Worm (Caenorhabditis elegans) whole organism, L4 larva: ENCODE results near the gene irld-59.

Source experiments
- D1046.2 ChIP-seq: fragments of 200-800 bp; sonication (Bioruptor generic); IDR thresholded peaks from 2 replicates; pipeline ENCODE4 v1.3.6; 2022; ENCODE audit warnings: missing genetic modification characterization, missing compliant biosample characterization
- F26F4.8 ChIP-seq: fragments of 200-800 bp; sonication (Bioruptor generic); conservative IDR thresholded peaks from 2 replicates; pipeline ENCODE4 v1.3.6; 2022; ENCODE audit warnings: missing genetic modification characterization, missing compliant biosample characterization
- R02D3.7 ChIP-seq: fragments of 150-350 bp; sonication (generic microtip); optimal IDR thresholded peaks from 3 replicates; lab custom pipeline; 2014; ENCODE audit warnings: missing biosample characterization, missing genetic modification characterization
- T26A8.4 ChIP-seq: fragments of 200-800 bp; sonication (Bioruptor generic); IDR thresholded peaks from 2 replicates; pipeline ENCODE4 v1.3.6; 2022; ENCODE audit warnings: missing genetic modification characterization, missing compliant biosample characterization
- Y48G9A.11 ChIP-seq: fragments of 200-800 bp; sonication (Bioruptor generic); IDR thresholded peaks from 2 replicates; pipeline ENCODE4 v1.3.6; 2022; ENCODE audit warnings: missing genetic modification reagents, missing genetic modification characterization, missing compliant biosample characterization
- Y5F2A.4 ChIP-seq: fragments of 200-800 bp; sonication (Bioruptor generic); optimal IDR thresholded peaks from 2 replicates; lab custom pipeline; 2018; ENCODE audit warnings: mild to moderate bottlenecking, missing genetic modification characterization, missing compliant biosample characterization
- Y75B8A.6 ChIP-seq: fragments of 200-800 bp; sonication (Bioruptor generic); IDR thresholded peaks from 2 replicates; pipeline ENCODE4 v1.3.6; 2022; ENCODE audit warnings: missing genetic modification reagents, missing genetic modification characterization, missing compliant biosample characterization
- ZK546.5 ChIP-seq, 2 experiments: sonication (generic microtip); optimal IDR thresholded peaks; 2 replicates each; lab custom pipeline; 2017; ENCODE audit warnings: missing biosample characterization in 2 of 2, missing genetic modification characterization in 2 of 2
- aha-1 ChIP-seq: fragments of 150-350 bp; peaks from one replicate; lab custom pipeline; 2014; ENCODE audit warnings: missing biosample characterization, missing genetic modification characterization
- aly-2 ChIP-seq: sonication (generic microtip); optimal IDR thresholded peaks from 2 replicates; lab custom pipeline; 2018; ENCODE audit warnings: missing biosample characterization, missing genetic modification characterization
- ama-1 ChIP-seq: fragments of 150-350 bp; optimal IDR thresholded peaks from 2 replicates; lab custom pipeline; 2014; ENCODE audit warnings: inconsistent platforms, mixed read lengths
- arid-1 ChIP-seq: fragments of 200-800 bp; sonication (Bioruptor generic); conservative IDR thresholded peaks from 2 replicates; pipeline ENCODE4 v1.3.6; 2022; ENCODE audit warnings: missing genetic modification reagents, missing genetic modification characterization, missing compliant biosample characterization
- attf-4 ChIP-seq: sonication (generic microtip); optimal IDR thresholded peaks from 3 replicates; lab custom pipeline; 2017; ENCODE audit warnings: missing biosample characterization, missing genetic modification characterization
- ceh-44 ChIP-seq: fragments of 200-800 bp; sonication (Bioruptor generic); IDR thresholded peaks from 2 replicates; pipeline ENCODE4 v1.3.6; 2022; ENCODE audit warnings: missing genetic modification reagents, missing genetic modification characterization, missing compliant biosample characterization
- cey-2 ChIP-seq: sonication (generic microtip); optimal IDR thresholded peaks from 3 replicates; lab custom pipeline; 2017; ENCODE audit warnings: missing genetic modification characterization, mild to moderate bottlenecking, missing compliant biosample characterization, antibody characterized with exemption, borderline replicate concordance; ENCODE audit not compliant: insufficient read depth
- dmd-6 ChIP-seq: fragments of 200-800 bp; sonication (Bioruptor generic); IDR thresholded peaks from 2 replicates; pipeline ENCODE4 v1.3.6; 2022; ENCODE audit warnings: missing genetic modification reagents, missing genetic modification characterization, missing compliant biosample characterization
- dmd-8 ChIP-seq: fragments of 200-800 bp; sonication (Bioruptor generic); IDR thresholded peaks from 2 replicates; pipeline ENCODE4 v1.3.6; 2022; ENCODE audit warnings: missing genetic modification characterization, missing compliant biosample characterization
- dmd-9 ChIP-seq: fragments of 200-800 bp; sonication (Bioruptor generic); IDR thresholded peaks from 2 replicates; pipeline ENCODE4 v1.3.6; 2022; ENCODE audit warnings: missing genetic modification reagents, missing genetic modification characterization, missing compliant biosample characterization
- duxl-1 ChIP-seq: sonication (generic microtip); optimal IDR thresholded peaks from 2 replicates; lab custom pipeline; 2016; ENCODE audit warnings: mild to moderate bottlenecking, missing genetic modification characterization, moderate library complexity, missing compliant biosample characterization; ENCODE audit not compliant: poor library complexity
- dve-1 ChIP-seq: sonication (generic microtip); optimal IDR thresholded peaks from 2 replicates; lab custom pipeline; 2017; ENCODE audit warnings: antibody characterized with exemption, mild to moderate bottlenecking, missing genetic modification characterization, missing compliant biosample characterization; ENCODE audit not compliant: insufficient read depth
- fkh-10 ChIP-seq: fragments of 150-350 bp; optimal IDR thresholded peaks from 2 replicates; lab custom pipeline; 2014; ENCODE audit warnings: missing biosample characterization, missing genetic modification reagents, missing genetic modification characterization
- gei-8 ChIP-seq: fragments of 200-800 bp; sonication (Bioruptor generic); optimal IDR thresholded peaks from 2 replicates; lab custom pipeline; 2018; ENCODE audit warnings: mild to moderate bottlenecking, missing genetic modification characterization, missing compliant biosample characterization
- jun-1 ChIP-seq: fragments of 150-350 bp; optimal IDR thresholded peaks from 2 replicates; lab custom pipeline; 2014; ENCODE audit warnings: missing biosample characterization, missing genetic modification reagents, missing genetic modification characterization
- lin-13 ChIP-seq: fragments of 150-350 bp; optimal IDR thresholded peaks from 2 replicates; lab custom pipeline; 2014; ENCODE audit warnings: missing biosample characterization, missing genetic modification reagents, missing genetic modification characterization
- lin-38 ChIP-seq: fragments of 200-800 bp; sonication (Bioruptor generic); IDR thresholded peaks from 2 replicates; pipeline ENCODE4 v1.3.6; 2022; ENCODE audit warnings: missing genetic modification reagents, missing genetic modification characterization, missing compliant biosample characterization
- mxl-2 ChIP-seq: fragments of 200-800 bp; sonication (Bioruptor generic); conservative IDR thresholded peaks from 2 replicates; pipeline ENCODE4 v1.3.6; 2022; ENCODE audit warnings: missing genetic modification reagents, missing genetic modification characterization, missing compliant biosample characterization
- nhr-25 ChIP-seq: sonication (generic microtip); optimal IDR thresholded peaks from 2 replicates; lab custom pipeline; 2017; ENCODE audit warnings: missing genetic modification characterization, mild to moderate bottlenecking, missing compliant biosample characterization, antibody characterized with exemption, moderate library complexity, borderline replicate concordance; ENCODE audit not compliant: insufficient read depth
- nhr-28 ChIP-seq: fragments of 150-350 bp; optimal IDR thresholded peaks from 2 replicates; lab custom pipeline; 2014; ENCODE audit warnings: missing biosample characterization, missing genetic modification characterization
- nhr-41 ChIP-seq: fragments of 200-800 bp; sonication (Bioruptor generic); IDR thresholded peaks from 2 replicates; pipeline ENCODE4 v1.3.6; 2022; ENCODE audit warnings: missing genetic modification reagents, missing genetic modification characterization, missing compliant biosample characterization
- nhr-42 ChIP-seq: fragments of 200-800 bp; sonication (Bioruptor generic); IDR thresholded peaks from 2 replicates; pipeline ENCODE4 v1.3.6; 2022; ENCODE audit warnings: missing genetic modification characterization, missing compliant biosample characterization
- nhr-48 ChIP-seq: sonication (generic microtip); optimal IDR thresholded peaks from 2 replicates; lab custom pipeline; 2016; ENCODE audit warnings: mild to moderate bottlenecking, missing genetic modification characterization, missing compliant biosample characterization
- nhr-77 ChIP-seq: fragments of 150-350 bp; optimal IDR thresholded peaks from 2 replicates; lab custom pipeline; 2014; ENCODE audit warnings: missing biosample characterization, missing genetic modification characterization
- pqm-1 ChIP-seq: sonication (generic microtip); optimal IDR thresholded peaks from 2 replicates; lab custom pipeline; 2017; ENCODE audit warnings: missing biosample characterization, missing genetic modification characterization
- rbr-2 ChIP-seq: sonication (generic microtip); optimal IDR thresholded peaks from 2 replicates; lab custom pipeline; 2016; ENCODE audit warnings: missing genotype, missing genetic modification characterization, missing compliant biosample characterization
- saeg-2 ChIP-seq: fragments of 200-800 bp; sonication (Bioruptor generic); IDR thresholded peaks from 2 replicates; pipeline ENCODE4 v1.3.6; 2022; ENCODE audit warnings: missing genetic modification reagents, missing genetic modification characterization, missing compliant biosample characterization
- sdz-12 ChIP-seq: fragments of 200-800 bp; sonication (Bioruptor generic); optimal IDR thresholded peaks from 2 replicates; lab custom pipeline; 2018; ENCODE audit warnings: mild to moderate bottlenecking, missing genetic modification characterization, missing compliant biosample characterization
- skn-1 ChIP-seq: fragments of 150-350 bp; optimal IDR thresholded peaks from 2 replicates; lab custom pipeline; 2014; ENCODE audit warnings: missing biosample characterization, missing genetic modification characterization
- snpc-1.2 ChIP-seq: fragments of 200-800 bp; sonication (Bioruptor generic); IDR thresholded peaks from 2 replicates; pipeline ENCODE4 v1.3.6; 2022; ENCODE audit warnings: missing genetic modification reagents, missing genetic modification characterization, missing compliant biosample characterization
- snpc-4 ChIP-seq: fragments of 150-350 bp; optimal IDR thresholded peaks from 2 replicates; lab custom pipeline; 2014; ENCODE audit warnings: missing biosample characterization, missing genetic modification characterization
- tag-97 ChIP-seq: fragments of 200-800 bp; sonication (Bioruptor generic); IDR thresholded peaks from 2 replicates; pipeline ENCODE4 v1.3.6; 2022; ENCODE audit warnings: missing genetic modification characterization, missing compliant biosample characterization
- tra-1 ChIP-seq: fragments of 200-800 bp; sonication (Bioruptor generic); IDR thresholded peaks from 2 replicates; pipeline ENCODE4 v1.3.6; 2022; ENCODE audit warnings: missing genetic modification reagents, missing genetic modification characterization, missing compliant biosample characterization
- vab-7 ChIP-seq: fragments of 200-800 bp; sonication (Bioruptor generic); IDR thresholded peaks from 2 replicates; pipeline ENCODE4 v1.3.6; 2022; ENCODE audit warnings: missing genetic modification reagents, missing genetic modification characterization, missing compliant biosample characterization
- zag-1 ChIP-seq: fragments of 150-350 bp; optimal IDR thresholded peaks from 2 replicates; lab custom pipeline; 2014; ENCODE audit warnings: missing biosample characterization, missing genetic modification characterization
- zfp-2 ChIP-seq: sonication (generic microtip); optimal IDR thresholded peaks from 2 replicates; lab custom pipeline; 2016; ENCODE audit warnings: mild to moderate bottlenecking, missing genetic modification characterization, missing compliant biosample characterization
- zfp-3 ChIP-seq: fragments of 200-800 bp; sonication (Bioruptor generic); conservative IDR thresholded peaks from 2 replicates; pipeline ENCODE4 v1.3.6; 2022; ENCODE audit warnings: missing genetic modification reagents, missing genetic modification characterization, missing compliant biosample characterization
- zip-11 ChIP-seq: fragments of 200-800 bp; sonication (Bioruptor generic); IDR thresholded peaks from 2 replicates; pipeline ENCODE4 v1.3.6; 2022; ENCODE audit warnings: missing genetic modification characterization, missing compliant biosample characterization
- ztf-11 ChIP-seq: fragments of 150-350 bp; optimal IDR thresholded peaks from 2 replicates; lab custom pipeline; 2014; ENCODE audit warnings: missing biosample characterization, missing genetic modification characterization
- ztf-7 ChIP-seq: fragments of 150-350 bp; optimal IDR thresholded peaks from 2 replicates; lab custom pipeline; 2014; ENCODE audit warnings: missing biosample characterization, missing genetic modification characterization

irld-59 gene

ce11 chrIV:15378160-15378559 is 41.3 kb downstream of the irld-59 start, which contains the start of gene Y73F8A.20:
Y73F8A.20 (plus strand) TSS chrIV:15378460.
- TF ChIP-seq nhr-41 (no peak), vab-7 (GFP tag; lab: Robert Waterston, UW) (no peak), gei-8 (GFP tag; lab: Kevin White, UChicago) (no peak), zfp-2 (tag; lab: Kevin White, UChicago) (no peak), saeg-2 (GFP tag; lab: Robert Waterston, UW) (no peak), jun-1 (no peak), aly-2 (no peak), snpc-4 (no peak), ztf-11 (tag; lab: Kevin White, UChicago) (no peak), D1046.2 (GFP tag; lab: Robert Waterston, UW) (no peak), ama-1 (lab: Kevin White, UChicago) (no peak), ceh-44 (GFP tag; lab: Robert Waterston, UW) (no peak), dmd-6 (GFP tag; lab: Robert Waterston, UW) (no peak), zip-11 (GFP tag; lab: Robert Waterston, UW) (no peak), zag-1 (tag; lab: Kevin White, UChicago) (no peak), duxl-1 (tag; lab: Kevin White, UChicago) (no peak), rbr-2 (tag; lab: Kevin White, UChicago) (no peak)

ce11 chrIV:15381826-15382225 is 44.9 kb downstream of the irld-59 start:
- no peak for TF ChIP-seq attf-4 (tag; lab: Kevin White, UChicago)
- TF ChIP-seq snpc-1.2, result peak; percentile 81

ce11 chrIV:15382539-15382938 is 45.7 kb downstream of the irld-59 start:
- TF ChIP-seq aha-1 (tag; lab: Kevin White, UChicago) (peak; percentile 2), gei-8 (GFP tag; lab: Kevin White, UChicago) (no peak)
- TF ChIP-seq, all 104 proteins: peak for 1

ce11 chrIV:15385181-15385580 is 48.3 kb downstream of the irld-59 start:
- TF ChIP-seq mxl-2 (GFP tag; lab: Robert Waterston, UW) (no peak), tra-1 (GFP tag; lab: Robert Waterston, UW) (no peak), Y5F2A.4 (GFP tag; lab: Kevin White, UChicago) (no peak), F26F4.8 (GFP tag; lab: Robert Waterston, UW) (no peak), tag-97 (GFP tag; lab: Robert Waterston, UW) (no peak), sdz-12 (GFP tag; lab: Kevin White, UChicago) (no peak), zag-1 (tag; lab: Kevin White, UChicago) (no peak), aha-1 (tag; lab: Kevin White, UChicago) (no peak), pqm-1 (tag; lab: Kevin White, UChicago) (peak; percentile 57), lin-13 (GFP tag; lab: Kevin White, UChicago) (no peak), ZK546.5 (tag; optimal IDR thresholded peaks at IDR 0.05; lab: Kevin White, UChicago) (no peak), fkh-10 (GFP tag; lab: Kevin White, UChicago) (no peak), Y48G9A.11 (GFP tag; lab: Robert Waterston, UW) (no peak), nhr-25 (tag; lab: Kevin White, UChicago) (no peak), zfp-3 (no peak), R02D3.7 (tag; lab: Kevin White, UChicago) (no peak), nhr-77 (tag; lab: Kevin White, UChicago) (peak; percentile 64), dmd-8 (GFP tag; lab: Robert Waterston, UW) (no peak), dmd-9 (GFP tag; lab: Robert Waterston, UW) (no peak), nhr-48 (tag; lab: Kevin White, UChicago) (peak; percentile 71), lin-38 (GFP tag; lab: Robert Waterston, UW) (no peak), Y75B8A.6 (no peak), dve-1 (peak; percentile 83), nhr-28 (tag; lab: Kevin White, UChicago) (peak; percentile 47), T26A8.4 (GFP tag; lab: Robert Waterston, UW) (no peak), ztf-7 (tag; lab: Kevin White, UChicago) (no peak), D1046.2 (GFP tag; lab: Robert Waterston, UW) (no peak), cey-2 (tag; lab: Kevin White, UChicago) (peak; percentile 0), nhr-42 (GFP tag; lab: Robert Waterston, UW) (no peak), skn-1 (tag; lab: Kevin White, UChicago) (no peak), arid-1 (GFP tag; lab: Robert Waterston, UW) (no peak)
